Fruit fly (Drosophila melanogaster) whole organism, prepupa: ENCODE results near the gene CG14931.

Experiments
- Ets96B ChIP-seq: fragments of 200-800 bp; optimal IDR thresholded peaks from 2 replicates; lab custom pipeline; 2019; ENCODE audit warnings: missing biosample characterization, mild to moderate bottlenecking, missing genetic modification characterization, moderate library complexity
- dsx ChIP-seq: fragments of 200-800 bp; optimal IDR thresholded peaks from 3 replicates; lab custom pipeline; 2019; ENCODE audit warnings: missing biosample characterization, mild to moderate bottlenecking, missing genetic modification characterization, moderate library complexity; ENCODE audit not compliant: poor library complexity, severe bottlenecking
- lz ChIP-seq: fragments of 200-800 bp; sonication (Bioruptor generic); optimal IDR thresholded peaks from 3 replicates; lab custom pipeline; 2016; ENCODE audit warnings: missing biosample characterization, missing genetic modification characterization
- ss ChIP-seq, 2 experiments: fragments of 200-800 bp; sonication (Bioruptor generic); optimal IDR thresholded peaks; 2 replicates in 1 of 2; 3 replicates in 1 of 2; lab custom pipeline; 2017 to 2018; ENCODE audit warnings: mild to moderate bottlenecking in 2 of 2, missing biosample characterization in 2 of 2, missing genetic modification characterization in 2 of 2, moderate library complexity in 1 of 2

dm6 chr2L:11807697-11808226, 19.6 kb downstream of the CG14931 start:
- peak; percentile 51 to 73 for TF ChIP-seq ss (GFP tag; optimal IDR thresholded peaks at IDR 0.05; lab: Kevin White, UChicago)
- TF ChIP-seq Ets96B (tag; lab: Kevin White, UChicago): peak; percentile 16
- peak; percentile 65 for TF ChIP-seq dsx (GFP tag; lab: Kevin White, UChicago)
- TF ChIP-seq lz (GFP tag; lab: Kevin White, UChicago): peak; percentile 17
